Worm (Caenorhabditis elegans): ENCODE measurements around the gene Y111B2A.21.
A peak's percentile ranks its signal among the peaks of the same experiment; 100 is the strongest.

Y111B2A.21 gene

ce11 chrIII:12713862-12714261 is 32.4 kb upstream of the Y111B2A.21 start:
- peak; percentile 49 for TF ChIP-seq F16B12.6 (tag; optimal IDR thresholded peaks at IDR 0.05)
- TF ChIP-seq ceh-82 (tag; optimal IDR thresholded peaks at IDR 0.05): peak in 1 of 3 experiments; percentile 17
- no peak for TF ChIP-seq snpc-4 (tag; optimal IDR thresholded peaks at IDR 0.05)
- peak; percentile 51 for TF ChIP-seq dsc-1 (tag; optimal IDR thresholded peaks at IDR 0.05)
- TF ChIP-seq aly-2 (tag; optimal IDR thresholded peaks at IDR 0.05): no peak
- no peak for TF ChIP-seq swsn-7 (tag; optimal IDR thresholded peaks at IDR 0.05)
- no peak for TF ChIP-seq sox-4 (tag; optimal IDR thresholded peaks at IDR 0.05)
- no peak for TF ChIP-seq fkh-4 (tag; optimal IDR thresholded peaks at IDR 0.05; ENCODE audit: borderline replicate concordance)
- TF ChIP-seq hlh-17 (GFP tag; optimal IDR thresholded peaks at IDR 0.05; ENCODE audit: borderline replicate concordance): no peak
- TF ChIP-seq mdl-1 (tag; optimal IDR thresholded peaks at IDR 0.05): no peak
- TF ChIP-seq ceh-90 (tag; optimal IDR thresholded peaks at IDR 0.05): no peak
- no peak for TF ChIP-seq mef-2 (tag; optimal IDR thresholded peaks at IDR 0.05)
- peak; percentile 21 for TF ChIP-seq xbp-1 (tag; optimal IDR thresholded peaks at IDR 0.05)
- peak; percentile 16 to 66 (median 55) for TF ChIP-seq dpl-1 (GFP tag; optimal IDR thresholded peaks at IDR 0.05)
- TF ChIP-seq nhr-47 (tag; optimal IDR thresholded peaks at IDR 0.05): peak; percentile 35
- no peak for TF ChIP-seq fkh-10 (GFP tag; optimal IDR thresholded peaks at IDR 0.05)
- TF ChIP-seq mab-9 (GFP tag; IDR thresholded peaks at IDR 0.05): no peak
- TF ChIP-seq sup-37 (GFP tag; optimal IDR thresholded peaks at IDR 0.05): no peak
- TF ChIP-seq lsy-2 (tag; optimal IDR thresholded peaks at IDR 0.05): peak; percentile 21 to 58
- peak; percentile 26 for TF ChIP-seq skn-1 (tag; optimal IDR thresholded peaks at IDR 0.05)
- TF ChIP-seq unc-130 (tag; optimal IDR thresholded peaks at IDR 0.05): no peak
- TF ChIP-seq lin-35 (GFP tag; optimal IDR thresholded peaks at IDR 0.05): peak; percentile 33 to 78
- TF ChIP-seq nhr-19 (GFP tag; conservative IDR thresholded peaks at IDR 0.05): no peak
- TF ChIP-seq isw-1 (GFP tag; IDR thresholded peaks at IDR 0.05): no peak
- peak; percentile 29 for TF ChIP-seq snu-23 (GFP tag; optimal IDR thresholded peaks at IDR 0.05)
- TF ChIP-seq unc-30 (tag; optimal IDR thresholded peaks at IDR 0.05): no peak
- TF ChIP-seq ztf-11 (tag; optimal IDR thresholded peaks at IDR 0.05): no peak
- TF ChIP-seq nhr-28 (tag; optimal IDR thresholded peaks at IDR 0.05): no peak
- no peak for TF ChIP-seq elt-2 (tag; optimal IDR thresholded peaks at IDR 0.05)
- no peak for TF ChIP-seq egl-13 (tag; optimal IDR thresholded peaks at IDR 0.05)
- no peak for TF ChIP-seq fos-1 (tag; optimal IDR thresholded peaks at IDR 0.05)
- peak; percentile 56 to 61 for TF ChIP-seq efl-1 (optimal IDR thresholded peaks at IDR 0.05)
- peak; percentile 57 to 95 for TF ChIP-seq efl-1 (GFP tag; optimal IDR thresholded peaks at IDR 0.05 in 1 of 2)
- no peak for TF ChIP-seq nhr-237 (tag; optimal IDR thresholded peaks at IDR 0.05)
- TF ChIP-seq nhr-11 (tag; optimal IDR thresholded peaks at IDR 0.05): no peak
- TF ChIP-seq egl-27 (tag; optimal IDR thresholded peaks at IDR 0.05): no peak
- TF ChIP-seq ceh-88 (GFP tag; IDR thresholded peaks at IDR 0.05): no peak
- no peak for TF ChIP-seq mep-1 (tag; optimal IDR thresholded peaks at IDR 0.05)

ce11 chrIII:12714266-12714665 is 32.0 kb upstream of the Y111B2A.21 start, which contains the start of gene ssl-1:
ssl-1 (plus strand) TSS chrIII:12714566.
- TF ChIP-seq ces-1 (GFP tag; optimal IDR thresholded peaks at IDR 0.05) (no peak), nhr-47 (tag; optimal IDR thresholded peaks at IDR 0.05) (no peak), snu-23 (GFP tag; optimal IDR thresholded peaks at IDR 0.05) (no peak), efl-1 (optimal IDR thresholded peaks at IDR 0.05) (no peak), efl-1 (GFP tag; optimal IDR thresholded peaks at IDR 0.05 in 1 of 2) (no peak), nhr-76 (tag; optimal IDR thresholded peaks at IDR 0.05) (no peak), unc-98 (GFP tag; IDR thresholded peaks at IDR 0.05) (no peak), nhr-90 (tag; optimal IDR thresholded peaks at IDR 0.05; ENCODE audit: poor library complexity) (no peak), lin-39 (tag; optimal IDR thresholded peaks at IDR 0.05) (no peak), nhr-77 (tag; optimal IDR thresholded peaks at IDR 0.05) (no peak), nhr-28 (tag; optimal IDR thresholded peaks at IDR 0.05) (no peak), aly-2 (tag; optimal IDR thresholded peaks at IDR 0.05) (no peak), fkh-4 (tag; optimal IDR thresholded peaks at IDR 0.05; ENCODE audit: borderline replicate concordance) (no peak), ets-5 (GFP tag; IDR thresholded peaks at IDR 0.05) (no peak), ceh-88 (GFP tag; IDR thresholded peaks at IDR 0.05) (no peak), lin-13 (GFP tag; optimal IDR thresholded peaks at IDR 0.05) (no peak), swsn-7 (tag; optimal IDR thresholded peaks at IDR 0.05) (no peak), pax-3 (tag; optimal IDR thresholded peaks at IDR 0.05) (no peak), ceh-8 (GFP tag; optimal IDR thresholded peaks at IDR 0.05) (no peak)
